Worm (Caenorhabditis elegans) whole organism, L1 larva: ENCODE data around the gene scc-3.

Experiments
- C16A3.4 ChIP-seq: fragments of 150-350 bp; optimal IDR thresholded peaks from 2 replicates; lab custom pipeline; 2014; ENCODE audit warnings: missing biosample characterization, missing genetic modification characterization
- F16B12.6 ChIP-seq: fragments of 150-350 bp; optimal IDR thresholded peaks from 2 replicates; lab custom pipeline; 2014; ENCODE audit warnings: missing biosample characterization, missing genetic modification characterization
- ama-1 ChIP-seq: fragments of 150-350 bp; optimal IDR thresholded peaks from 2 replicates; lab custom pipeline; 2014
- blmp-1 ChIP-seq: fragments of 150-350 bp; optimal IDR thresholded peaks from 2 replicates; lab custom pipeline; 2014; ENCODE audit warnings: missing biosample characterization, missing genetic modification characterization
- ceh-8 ChIP-seq: fragments of 200-800 bp; sonication (Bioruptor generic); optimal IDR thresholded peaks from 2 replicates; lab custom pipeline; 2018; ENCODE audit warnings: mild to moderate bottlenecking, missing genetic modification characterization, moderate library complexity, missing compliant biosample characterization
- ceh-90 ChIP-seq: sonication (generic microtip); optimal IDR thresholded peaks from 2 replicates; lab custom pipeline; 2016; ENCODE audit warnings: missing genetic modification characterization, missing compliant biosample characterization
- ces-1 ChIP-seq: fragments of 150-350 bp; optimal IDR thresholded peaks from 2 replicates; lab custom pipeline; 2014; ENCODE audit warnings: missing biosample characterization, missing genetic modification reagents, missing genetic modification characterization
- dpl-1 ChIP-seq, 3 experiments: fragments of 150-350 bp in 2 of 3; sonication (generic microtip) in 1 of 3; optimal IDR thresholded peaks; 2 replicates each; lab custom pipeline; 2014 to 2017; ENCODE audit warnings: missing biosample characterization in 3 of 3, missing genetic modification characterization in 3 of 3, missing genetic modification reagents in 3 of 3
- dsc-1 ChIP-seq: sonication (generic microtip); optimal IDR thresholded peaks from 2 replicates; lab custom pipeline; 2016; ENCODE audit warnings: mild to moderate bottlenecking, missing genetic modification characterization, missing compliant biosample characterization
- efl-3 ChIP-seq: fragments of 200-800 bp; sonication (Bioruptor generic); optimal IDR thresholded peaks from 2 replicates; lab custom pipeline; 2018; ENCODE audit warnings: mild to moderate bottlenecking, missing genetic modification characterization, missing compliant biosample characterization
- elt-2 ChIP-seq: sonication (generic microtip); optimal IDR thresholded peaks from 2 replicates; lab custom pipeline; 2016; ENCODE audit warnings: missing genetic modification characterization, mild to moderate bottlenecking, inconsistent platforms, missing compliant biosample characterization, missing genetic modification reagents
- elt-3 ChIP-seq, 6 experiments: fragments of 150-350 bp in 1 of 6; sonication (generic microtip); optimal IDR thresholded peaks; 2 replicates each; lab custom pipeline; 2017 to 2018; ENCODE audit warnings: missing biosample characterization in 6 of 6, missing genetic modification characterization in 6 of 6, inconsistent platforms in 1 of 6
- hlh-4 ChIP-seq: sonication (generic microtip); optimal IDR thresholded peaks from 2 replicates; lab custom pipeline; 2016; ENCODE audit warnings: mild to moderate bottlenecking, missing genetic modification characterization, missing compliant biosample characterization
- hpl-2 ChIP-seq: fragments of 150-350 bp; optimal IDR thresholded peaks from 2 replicates; lab custom pipeline; 2014; ENCODE audit warnings: missing biosample characterization, missing genetic modification reagents, missing genetic modification characterization
- lin-14 ChIP-seq: fragments of 200-800 bp; sonication (Bioruptor generic); optimal IDR thresholded peaks from 2 replicates; lab custom pipeline; 2018; ENCODE audit warnings: mild to moderate bottlenecking, missing genetic modification characterization, moderate library complexity, missing compliant biosample characterization
- lin-15B ChIP-seq: fragments of 150-350 bp; sonication (generic microtip); optimal IDR thresholded peaks from 3 replicates; lab custom pipeline; 2014; ENCODE audit warnings: missing biosample characterization, missing genetic modification characterization
- lin-35 ChIP-seq, 2 experiments: fragments of 150-350 bp; optimal IDR thresholded peaks; 2 replicates each; lab custom pipeline; 2014; ENCODE audit warnings: missing biosample characterization in 2 of 2, missing genetic modification characterization in 2 of 2, missing genetic modification reagents in 2 of 2
- lin-39 ChIP-seq: fragments of 150-350 bp; optimal IDR thresholded peaks from 2 replicates; lab custom pipeline; 2014; ENCODE audit warnings: missing biosample characterization, missing genetic modification reagents, missing genetic modification characterization
- mab-9 ChIP-seq: fragments of 200-800 bp; sonication (Bioruptor generic); IDR thresholded peaks from 2 replicates; pipeline ENCODE4 v1.3.6; 2022; ENCODE audit warnings: missing genetic modification reagents, missing genetic modification characterization, missing compliant biosample characterization
- nhr-71 ChIP-seq: sonication (generic microtip); optimal IDR thresholded peaks from 2 replicates; lab custom pipeline; 2016; ENCODE audit warnings: mild to moderate bottlenecking, missing genetic modification characterization, moderate library complexity, missing compliant biosample characterization
- nhr-77 ChIP-seq: fragments of 150-350 bp; optimal IDR thresholded peaks from 2 replicates; lab custom pipeline; 2014; ENCODE audit warnings: missing biosample characterization, missing genetic modification characterization
- pax-3 ChIP-seq: fragments of 200-800 bp; sonication (Bioruptor generic); optimal IDR thresholded peaks from 2 replicates; lab custom pipeline; 2018; ENCODE audit warnings: mild to moderate bottlenecking, missing genetic modification characterization, moderate library complexity, missing compliant biosample characterization
- pqm-1 ChIP-seq: sonication (generic microtip); optimal IDR thresholded peaks from 3 replicates; lab custom pipeline; 2017; ENCODE audit warnings: missing biosample characterization, missing genetic modification characterization
- rnt-1 ChIP-seq: sonication (generic microtip); optimal IDR thresholded peaks from 2 replicates; lab custom pipeline; 2016; ENCODE audit warnings: mild to moderate bottlenecking, missing genetic modification characterization, moderate library complexity, missing compliant biosample characterization
- skn-1 ChIP-seq: fragments of 150-350 bp; optimal IDR thresholded peaks from 2 replicates; lab custom pipeline; 2014; ENCODE audit warnings: missing biosample characterization, missing genetic modification characterization
- swsn-7 ChIP-seq: sonication (generic microtip); optimal IDR thresholded peaks from 2 replicates; lab custom pipeline; 2016; ENCODE audit warnings: missing genetic modification characterization, missing compliant biosample characterization
- tbx-2 ChIP-seq: sonication (generic microtip); optimal IDR thresholded peaks from 2 replicates; lab custom pipeline; 2016; ENCODE audit warnings: missing genetic modification characterization, missing compliant biosample characterization
- tlp-1 ChIP-seq: fragments of 150-350 bp; optimal IDR thresholded peaks from 2 replicates; lab custom pipeline; 2014; ENCODE audit warnings: missing biosample characterization, missing genetic modification characterization
- unc-130 ChIP-seq: fragments of 150-350 bp; optimal IDR thresholded peaks from 2 replicates; lab custom pipeline; 2017; ENCODE audit warnings: missing biosample characterization, missing genetic modification characterization, inconsistent platforms
- unc-98 ChIP-seq: fragments of 200-800 bp; sonication (Bioruptor generic); IDR thresholded peaks from 2 replicates; pipeline ENCODE4 v1.3.6; 2022; ENCODE audit warnings: missing genetic modification characterization, missing compliant biosample characterization

Gene scc-3

DNA sequence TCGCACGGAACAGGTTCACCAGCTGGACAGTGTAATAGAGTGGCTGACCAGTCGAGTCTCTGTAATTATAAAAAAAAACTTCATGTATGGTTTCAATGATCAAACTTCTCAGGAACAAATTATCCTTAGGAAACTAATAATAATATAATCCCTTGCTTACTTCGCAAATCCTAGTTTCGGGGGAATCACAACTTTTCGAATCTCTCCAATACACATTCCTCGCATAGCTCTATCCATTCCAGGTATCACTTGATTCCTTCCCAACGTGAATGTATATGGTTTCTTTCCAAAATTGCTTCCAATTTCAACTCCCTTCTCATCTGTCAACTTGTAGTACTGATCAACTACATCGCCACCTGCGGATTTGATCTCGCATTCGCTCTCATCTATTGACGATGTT lies 22.6 kb downstream of the scc-3 start:
- peak; percentile 59 for TF ChIP-seq dsc-1 (tag; lab: Kevin White, UChicago)
- peak; percentile 68 for TF ChIP-seq pax-3
- TF ChIP-seq C16A3.4 = no peak

DNA sequence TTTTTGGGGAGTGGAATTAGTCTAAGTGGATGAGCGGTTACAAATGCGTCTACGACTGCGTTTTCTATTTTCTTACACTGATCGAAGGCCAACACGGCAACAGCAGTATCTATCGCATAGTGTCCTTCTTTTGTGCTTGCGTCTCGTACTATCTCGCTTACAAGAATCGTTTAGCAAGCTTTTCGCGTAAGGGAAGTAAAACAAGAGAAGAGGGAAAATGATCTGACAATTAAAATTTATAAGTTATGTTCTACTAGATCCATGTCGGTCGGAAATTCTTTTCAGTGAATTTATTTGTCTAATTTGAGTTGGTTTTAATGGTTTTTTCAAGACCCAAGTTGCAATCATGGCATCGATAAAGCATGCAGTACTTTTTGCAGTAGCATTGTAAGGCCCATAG lies 23.3 kb downstream of the scc-3 start, which contains the start of gene fkb-4:
Gene fkb-4, minus strand, starts transcription at position 101 of the 400 bp plus-strand sequence.
- TF ChIP-seq dpl-1 (GFP tag; optimal IDR thresholded peaks at IDR 0.05; lab: Kevin White, UChicago) (no peak), tbx-2 (tag; lab: Kevin White, UChicago) (no peak), unc-98 (GFP tag; lab: Robert Waterston, UW) (no peak), lin-39 (tag; lab: Kevin White, UChicago) (no peak), blmp-1 (peak; percentile 35)

DNA sequence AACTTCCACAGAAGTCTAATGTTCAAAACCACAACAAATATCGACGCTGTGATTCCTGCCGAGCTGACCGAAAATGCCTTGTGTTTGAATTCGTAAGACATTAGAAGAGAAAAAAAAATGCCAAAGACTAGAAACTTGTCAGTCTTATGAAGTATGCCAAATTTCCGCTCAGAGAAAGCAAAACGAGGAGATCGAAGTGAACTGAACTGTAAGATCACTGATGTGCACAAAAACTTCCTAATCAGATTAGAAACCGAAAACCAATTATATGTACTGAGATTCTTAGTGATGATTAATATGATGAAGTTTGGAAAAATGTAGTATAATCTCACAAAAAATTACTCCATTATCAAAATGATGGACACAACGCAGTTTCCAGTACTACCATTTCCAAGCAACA lies 24.7 kb downstream of the scc-3 start, which contains the start of gene srbc-44:
Gene srbc-44, minus strand, starts transcription at position 101 of the 400 bp plus-strand sequence.
- no peak for TF ChIP-seq swsn-7 (tag; lab: Kevin White, UChicago)
- no peak for TF ChIP-seq efl-3 (GFP tag; lab: Kevin White, UChicago)
- no peak for TF ChIP-seq ama-1
- no peak for TF ChIP-seq ces-1 (GFP tag; lab: Kevin White, UChicago)
- TF ChIP-seq ceh-90 = no peak
- no peak for TF ChIP-seq nhr-77 (tag; lab: Kevin White, UChicago)
- TF ChIP-seq lin-14 (GFP tag; lab: Kevin White, UChicago) = no peak
- no peak for TF ChIP-seq hpl-2 (GFP tag; lab: Kevin White, UChicago)
- no peak for TF ChIP-seq skn-1 (tag; lab: Kevin White, UChicago)
- no peak for TF ChIP-seq ceh-8
- TF ChIP-seq tlp-1 (tag; lab: Kevin White, UChicago) = no peak
- TF ChIP-seq F16B12.6 (tag; lab: Kevin White, UChicago) = no peak
- no peak for TF ChIP-seq pqm-1
- no peak for TF ChIP-seq unc-130 (tag; lab: Kevin White, UChicago)

DNA sequence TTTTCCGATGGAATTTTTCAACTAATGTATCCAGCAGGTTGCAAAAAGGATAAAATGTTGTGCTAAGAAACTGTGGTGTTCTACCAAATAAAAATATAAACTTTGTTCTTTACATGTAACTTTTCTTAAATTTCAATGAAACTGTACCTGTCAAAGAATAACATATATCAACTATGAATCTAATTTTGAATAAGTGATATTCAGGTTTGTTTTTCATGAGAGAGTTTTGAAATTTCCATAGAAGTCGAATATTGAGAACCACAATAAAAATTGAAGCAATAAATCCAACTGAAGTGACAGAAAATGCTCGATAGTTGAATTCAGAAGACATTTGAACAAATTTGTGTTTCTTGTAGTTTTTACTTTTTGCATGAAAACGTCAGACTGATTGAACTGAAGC lies 26.4 kb downstream of the scc-3 start, which contains the start of gene srbc-43:
Gene srbc-43, minus strand, starts transcription at position 331 of the 400 bp plus-strand sequence.
- peak; percentile 7 for TF ChIP-seq elt-2 (tag; lab: Kevin White, UChicago)
- no peak for TF ChIP-seq lin-35 (GFP tag; optimal IDR thresholded peaks at IDR 0.05; lab: Kevin White, UChicago)
- no peak for TF ChIP-seq mab-9 (GFP tag; lab: Robert Waterston, UW)

DNA sequence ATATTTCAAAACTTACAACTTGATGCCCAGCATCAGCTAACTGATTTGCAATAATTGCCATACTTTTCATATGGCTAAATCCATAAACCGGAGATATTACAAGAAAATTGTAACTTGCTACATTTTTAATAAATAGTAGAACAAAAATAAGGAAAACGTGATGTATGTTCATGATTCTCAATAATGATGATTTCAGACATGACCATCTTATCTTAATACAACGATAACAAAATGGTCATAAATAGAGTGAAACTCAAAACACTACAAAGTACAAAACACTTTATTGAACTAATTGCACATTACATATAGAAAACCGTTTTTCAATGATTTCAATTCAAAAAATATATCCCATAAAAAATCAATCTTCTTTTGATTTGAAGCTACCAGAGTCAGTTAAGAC lies 29.0 kb downstream of the scc-3 start, which contains the start of gene ugt-5:
Gene ugt-5, minus strand, starts transcription at position 214 of the 400 bp plus-strand sequence.
- peak in 1 of 2 experiments; percentile 37 for TF ChIP-seq lin-35 (GFP tag; optimal IDR thresholded peaks at IDR 0.05; lab: Kevin White, UChicago)
- TF ChIP-seq elt-2 (tag; lab: Kevin White, UChicago) = peak; percentile 48
- no peak for TF ChIP-seq ama-1
- no peak for TF ChIP-seq rnt-1 (tag; lab: Kevin White, UChicago)
- TF ChIP-seq hlh-4 (tag; lab: Kevin White, UChicago) = no peak

DNA sequence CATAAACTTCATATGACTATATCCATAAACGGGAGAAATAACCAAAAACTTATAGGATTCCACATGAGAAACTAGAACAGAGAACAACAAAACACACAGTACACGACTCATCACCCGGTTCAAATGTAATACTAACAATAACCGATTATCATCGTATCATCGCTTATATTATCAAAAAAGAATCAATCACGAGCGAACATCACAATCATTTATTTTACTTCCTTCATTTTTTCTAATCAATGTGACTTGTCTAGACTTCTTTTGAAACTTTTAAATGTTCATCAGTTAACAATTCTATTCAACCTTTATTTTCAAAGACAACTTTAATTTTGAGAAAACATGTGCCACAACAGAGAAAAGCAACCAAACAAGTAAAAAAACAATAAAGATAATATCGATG lies 31.5 kb downstream of the scc-3 start, which contains the start of gene ugt-4:
Gene ugt-4, minus strand, starts transcription at position 141 of the 400 bp plus-strand sequence.
- TF ChIP-seq elt-3 (tag; optimal IDR thresholded peaks at IDR 0.05; lab: Kevin White, UChicago) (peak in 1 of 6 experiments; percentile 47), elt-2 (tag; lab: Kevin White, UChicago) (peak; percentile 50), lin-15B (tag; lab: Kevin White, UChicago) (no peak), nhr-71 (tag; lab: Kevin White, UChicago) (peak; percentile 10), unc-98 (GFP tag; lab: Robert Waterston, UW) (no peak), ama-1 (no peak), lin-35 (GFP tag; optimal IDR thresholded peaks at IDR 0.05; lab: Kevin White, UChicago) (peak in 1 of 2 experiments; percentile 36)
